Fruit fly (Drosophila melanogaster) Kc167 (cell line): ENCODE results near the gene CG14515.

Source experiments
- h ChIP-seq: fragments of >200 bp; optimal IDR thresholded peaks from 3 replicates; lab custom pipeline; 2018; ENCODE audit warnings: missing external identifiers
- ttk ChIP-seq: sonication (Bioruptor generic); optimal IDR thresholded peaks from 2 replicates; lab custom pipeline; 2017; ENCODE audit warnings: missing external identifiers

DNA sequence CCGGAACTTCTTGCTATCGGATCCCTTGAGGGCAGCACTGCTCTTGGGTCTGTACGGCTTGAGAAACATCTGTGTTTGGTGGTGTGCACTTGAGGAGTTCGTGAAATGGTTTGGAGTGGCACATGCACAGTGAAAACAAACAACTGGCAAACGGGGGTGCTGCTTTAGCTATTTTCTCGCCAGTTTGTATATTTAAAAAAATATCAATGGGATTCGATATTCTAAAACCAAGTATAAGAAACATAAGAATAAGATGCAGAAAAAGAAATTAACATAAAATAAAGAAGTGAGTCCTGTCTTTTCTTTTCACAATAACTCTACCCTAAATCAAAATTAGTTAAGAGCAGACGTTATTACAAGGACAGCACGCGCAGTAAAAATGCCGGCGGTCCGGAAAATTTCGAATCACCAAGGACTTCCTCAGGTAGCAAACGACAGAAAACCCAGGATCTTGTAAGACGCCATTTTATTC, 45.7 kb upstream of the CG14515 start, which contains the start of gene eIF2D:
- TF ChIP-seq h (lab: Kevin White, UChicago) (no peak), ttk (lab: Kevin White, UChicago) (no peak)
